Fruit fly (Drosophila melanogaster) S2 (cell line): ENCODE data around the gene CG4678.

Experiments
- CG8478 ChIP-seq: fragments of >200 bp; optimal IDR thresholded peaks from 2 replicates; lab custom pipeline; 2018
- CTCF ChIP-seq, 2 experiments: fragments of >200 bp; optimal IDR thresholded peaks; 2 replicates each; lab custom pipeline; 2018

dm6 chrX:16723203-16724173 is 27.6 kb downstream of the CG4678 start:
- TF ChIP-seq CG8478 (no peak), CTCF (optimal IDR thresholded peaks at IDR 0.05; lab: Kevin White, UChicago) (no peak)
